Fruit fly (Drosophila melanogaster): ENCODE results near the gene CG10853.
A peak's percentile ranks its signal among the peaks of the same experiment; 100 is the strongest.

CG10853 gene

DNA sequence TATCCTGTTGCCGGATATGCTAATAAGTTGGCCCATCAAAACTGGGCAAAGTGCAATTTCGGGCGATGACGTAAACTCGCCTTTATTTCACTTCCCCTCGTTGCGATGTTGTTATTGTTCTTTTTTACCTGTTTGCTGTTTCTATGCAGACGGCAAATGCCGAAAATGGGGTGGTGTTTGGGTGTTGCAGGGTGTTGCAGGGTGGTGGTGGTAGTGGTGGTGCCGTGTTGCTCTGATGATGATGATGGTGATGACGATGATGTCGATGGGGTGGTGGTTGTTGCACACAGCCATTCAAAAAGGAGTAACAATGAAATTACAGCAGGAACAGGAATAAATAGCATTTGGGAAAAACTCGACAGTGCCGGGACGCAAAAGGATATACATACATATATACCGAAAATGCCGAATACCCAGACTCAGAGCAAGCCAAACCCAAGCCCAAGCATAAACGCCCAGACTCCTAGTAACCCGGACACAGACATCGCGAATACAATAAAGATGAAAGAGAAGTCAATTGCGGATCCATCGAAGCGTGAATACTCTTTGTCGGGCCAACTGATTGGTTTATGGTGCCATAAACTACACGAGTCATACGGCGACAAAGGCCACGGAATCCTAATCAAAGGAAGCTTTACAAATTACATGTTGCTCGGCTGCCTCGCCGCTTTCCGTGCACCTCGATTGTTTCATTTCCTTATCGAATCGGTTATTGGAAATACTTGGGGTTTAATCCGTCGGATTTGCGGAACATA, 31.2 kb downstream of the CG10853 start:
- TF ChIP-seq Pif1A (GFP tag; optimal IDR thresholded peaks at IDR 0.05) (no peak), rn (GFP tag; IDR thresholded peaks at IDR 0.05) (no peak), CG4496 (GFP tag; IDR thresholded peaks at IDR 0.05) (no peak)

DNA sequence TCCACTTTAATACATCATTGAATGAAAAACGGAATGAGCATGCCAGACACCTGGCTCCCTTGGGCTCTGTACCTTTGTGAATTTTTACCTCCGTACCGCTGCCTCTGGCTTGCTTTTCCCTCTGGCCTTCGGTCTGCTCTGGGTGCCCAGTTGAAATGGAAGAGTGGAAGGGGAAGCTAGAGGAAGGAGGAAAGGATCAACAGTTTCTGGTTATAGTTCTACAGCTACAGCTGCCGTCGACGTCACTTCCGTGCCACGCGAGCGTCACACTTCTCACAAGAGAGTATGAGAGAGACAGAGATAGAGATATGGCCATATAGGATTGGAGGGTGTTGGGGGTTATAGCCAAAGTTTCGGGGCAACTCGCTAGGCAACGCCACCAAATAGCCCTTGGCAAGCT, 32.3 kb downstream of the CG10853 start:
- TF ChIP-seq CG13204 (GFP tag; optimal IDR thresholded peaks at IDR 0.05) (no peak), EcR (GFP tag; optimal IDR thresholded peaks at IDR 0.05) (no peak), CG4496 (GFP tag; IDR thresholded peaks at IDR 0.05) (no peak), CG17806 (tag; optimal IDR thresholded peaks at IDR 0.05) (no peak), gl (tag; optimal IDR thresholded peaks at IDR 0.05) (no peak), CG8159 (tag; optimal IDR thresholded peaks at IDR 0.05) (no peak)

DNA sequence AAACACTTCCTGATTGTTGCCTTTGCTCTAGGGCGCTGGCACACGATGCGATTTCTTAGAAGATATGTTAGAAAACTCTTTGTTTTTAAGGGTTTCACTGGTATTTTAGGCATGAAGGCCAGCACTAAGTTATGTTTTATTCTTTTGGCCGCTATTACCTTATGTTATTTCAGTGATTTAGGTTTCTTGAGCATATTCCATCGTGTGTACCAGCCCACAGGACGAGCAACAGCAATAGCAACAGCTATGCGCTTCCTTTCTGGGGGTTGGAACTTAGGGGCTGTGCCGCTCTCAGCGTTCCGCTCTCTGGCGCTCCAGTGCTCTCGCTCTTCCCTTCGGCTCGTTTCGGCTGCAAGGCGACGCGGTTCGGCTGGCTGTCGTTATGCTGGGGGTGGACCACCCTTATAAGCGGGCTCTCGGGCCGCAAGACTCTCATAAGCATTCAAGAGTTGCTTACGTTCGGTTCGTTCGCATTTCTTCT, 35.8 kb downstream of the CG10853 start, which contains the start of gene scrt:
Gene scrt (plus strand): TSS at position 431 of the 481 bp plus-strand sequence.
- TF ChIP-seq fd96Ca (GFP tag; IDR thresholded peaks at IDR 0.05) (0 out of 3 replicates have a peak, but pooled peaks have one; percentile 7), CG17806 (tag; optimal IDR thresholded peaks at IDR 0.05) (no peak)

DNA sequence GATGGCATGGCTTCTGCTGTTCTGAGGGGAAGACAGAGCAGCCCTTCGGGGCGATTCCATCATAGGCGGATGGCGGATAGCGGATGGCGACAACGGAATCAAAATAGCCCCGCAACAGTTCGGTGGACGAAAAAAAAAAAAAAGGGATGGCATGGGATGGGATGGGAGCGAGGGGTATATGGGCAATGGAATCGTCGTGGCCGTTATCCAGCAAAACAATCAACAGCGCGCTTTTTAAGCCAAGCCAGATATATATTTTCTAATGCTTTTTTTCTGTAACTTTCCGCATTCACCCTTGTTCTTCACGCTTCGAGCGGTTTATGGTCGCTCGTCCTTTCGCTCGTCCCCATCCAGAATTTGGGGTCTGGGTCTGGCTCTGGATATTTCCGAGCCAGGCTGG, 47.9 kb downstream of the CG10853 start:
- TF ChIP-seq Snoo (tag; optimal IDR thresholded peaks at IDR 0.05) (no peak), CG10348 (GFP tag; IDR thresholded peaks at IDR 0.05) (no peak), Pif1B (GFP tag; optimal IDR thresholded peaks at IDR 0.05) (no peak), EcR (GFP tag; optimal IDR thresholded peaks at IDR 0.05) (no peak)
